Worm (Caenorhabditis elegans) whole organism, late embryonic: Measurements from ENCODE around the gene sdz-1.

Source experiments
- K02D7.2 ChIP-seq: sonication (generic microtip); optimal IDR thresholded peaks from 2 replicates; lab custom pipeline; 2017; ENCODE audit warnings: mild to moderate bottlenecking, missing genetic modification characterization, missing compliant biosample characterization
- K09A11.1 ChIP-seq: sonication (generic microtip); optimal IDR thresholded peaks from 2 replicates; lab custom pipeline; 2017; ENCODE audit warnings: antibody characterized with exemption, mild to moderate bottlenecking, missing genetic modification characterization, missing compliant biosample characterization; ENCODE audit not compliant: insufficient read depth
- T23F11.4 ChIP-seq: fragments of 200-800 bp; sonication (Bioruptor generic); optimal IDR thresholded peaks from 2 replicates; lab custom pipeline; 2018; ENCODE audit warnings: mild to moderate bottlenecking, missing genetic modification characterization, missing compliant biosample characterization
- ceh-14 ChIP-seq: sonication (generic microtip); optimal IDR thresholded peaks from 2 replicates; lab custom pipeline; 2016; ENCODE audit warnings: missing genotype, missing genetic modification characterization, missing compliant biosample characterization
- ceh-2 ChIP-seq: sonication (generic microtip); optimal IDR thresholded peaks from 2 replicates; lab custom pipeline; 2016; ENCODE audit warnings: missing genotype, missing genetic modification characterization, missing compliant biosample characterization
- ceh-22 ChIP-seq: sonication (generic microtip); optimal IDR thresholded peaks from 2 replicates; lab custom pipeline; 2017; ENCODE audit warnings: missing biosample characterization, missing genetic modification characterization
- ceh-24 ChIP-seq: sonication (generic microtip); optimal IDR thresholded peaks from 2 replicates; lab custom pipeline; 2016; ENCODE audit warnings: mild to moderate bottlenecking, missing genetic modification characterization, missing compliant biosample characterization
- ceh-30 ChIP-seq: fragments of 150-350 bp; optimal IDR thresholded peaks from 2 replicates; lab custom pipeline; 2014; ENCODE audit warnings: missing biosample characterization, missing genetic modification characterization
- ceh-31 ChIP-seq: sonication (generic microtip); optimal IDR thresholded peaks from 2 replicates; lab custom pipeline; 2016; ENCODE audit warnings: missing genetic modification characterization, missing compliant biosample characterization
- ceh-34 ChIP-seq: sonication (generic microtip); optimal IDR thresholded peaks from 2 replicates; lab custom pipeline; 2016; ENCODE audit warnings: mild to moderate bottlenecking, missing genetic modification characterization, missing compliant biosample characterization
- ceh-45 ChIP-seq: fragments of 200-800 bp; sonication (Bioruptor generic); IDR thresholded peaks from 2 replicates; pipeline ENCODE4 v1.3.6; 2022; ENCODE audit warnings: missing genetic modification reagents, missing genetic modification characterization, missing compliant biosample characterization
- ceh-48 ChIP-seq: sonication (generic microtip); optimal IDR thresholded peaks from 2 replicates; lab custom pipeline; 2016; ENCODE audit warnings: missing genetic modification characterization, inconsistent platforms, missing compliant biosample characterization
- ceh-6 ChIP-seq: fragments of 200-800 bp; sonication (Bioruptor generic); optimal IDR thresholded peaks from 2 replicates; lab custom pipeline; 2018; ENCODE audit warnings: mild to moderate bottlenecking, missing genetic modification characterization, missing compliant biosample characterization
- dve-1 ChIP-seq: sonication (generic microtip); optimal IDR thresholded peaks from 2 replicates; lab custom pipeline; 2017; ENCODE audit warnings: antibody characterized with exemption, mild to moderate bottlenecking, missing genetic modification characterization, missing compliant biosample characterization
- elt-2 ChIP-seq: sonication (generic microtip); optimal IDR thresholded peaks from 2 replicates; lab custom pipeline; 2016; ENCODE audit warnings: missing genetic modification reagents, missing genetic modification characterization, missing compliant biosample characterization
- eyg-1 ChIP-seq: sonication (generic microtip); optimal IDR thresholded peaks from 2 replicates; lab custom pipeline; 2016; ENCODE audit warnings: missing genotype, missing genetic modification characterization, missing compliant biosample characterization
- fax-1 ChIP-seq: sonication (generic microtip); optimal IDR thresholded peaks from 2 replicates; lab custom pipeline; 2016; ENCODE audit warnings: missing genotype, missing genetic modification characterization, missing compliant biosample characterization
- fkh-10 ChIP-seq: fragments of 150-350 bp; optimal IDR thresholded peaks from 2 replicates; lab custom pipeline; 2014; ENCODE audit warnings: missing biosample characterization, missing genetic modification reagents, missing genetic modification characterization
- gmeb-2 ChIP-seq: sonication (generic microtip); optimal IDR thresholded peaks from 2 replicates; lab custom pipeline; 2016; ENCODE audit warnings: missing genetic modification characterization, inconsistent platforms, missing compliant biosample characterization
- lim-6 ChIP-seq: sonication (generic microtip); optimal IDR thresholded peaks from 2 replicates; lab custom pipeline; 2016; ENCODE audit warnings: missing genetic modification characterization, missing compliant biosample characterization
- lin-11 ChIP-seq: fragments of 200-800 bp; sonication (Bioruptor generic); optimal IDR thresholded peaks from 2 replicates; lab custom pipeline; 2018; ENCODE audit warnings: mild to moderate bottlenecking, missing genetic modification characterization, missing compliant biosample characterization
- madf-2 ChIP-seq: sonication (generic microtip); optimal IDR thresholded peaks from 2 replicates; lab custom pipeline; 2017; ENCODE audit warnings: missing genetic modification characterization, missing compliant biosample characterization
- nfya-1 ChIP-seq: sonication (generic microtip); optimal IDR thresholded peaks from 2 replicates; lab custom pipeline; 2017; ENCODE audit warnings: missing genetic modification characterization, mild to moderate bottlenecking, missing compliant biosample characterization, antibody characterized with exemption, moderate library complexity
- odd-2 ChIP-seq: sonication (generic microtip); optimal IDR thresholded peaks from 2 replicates; lab custom pipeline; 2017; ENCODE audit warnings: antibody characterized with exemption, mild to moderate bottlenecking, missing genetic modification characterization, missing compliant biosample characterization
- pat-9 ChIP-seq: fragments of 200-800 bp; sonication (Bioruptor generic); optimal IDR thresholded peaks from 2 replicates; lab custom pipeline; 2018; ENCODE audit warnings: mild to moderate bottlenecking, missing genetic modification characterization, moderate library complexity, missing compliant biosample characterization
- pax-1 ChIP-seq: fragments of 150-350 bp; optimal IDR thresholded peaks from 2 replicates; lab custom pipeline; 2014; ENCODE audit warnings: missing biosample characterization, missing genetic modification characterization
- pqm-1 ChIP-seq: sonication (generic microtip); optimal IDR thresholded peaks from 2 replicates; lab custom pipeline; 2016; ENCODE audit warnings: missing genetic modification characterization, missing compliant biosample characterization
- pros-1 ChIP-seq: fragments of 150-350 bp; optimal IDR thresholded peaks from 2 replicates; lab custom pipeline; 2014; ENCODE audit warnings: missing biosample characterization, missing genetic modification reagents, missing genetic modification characterization
- ref-2 ChIP-seq: sonication (generic microtip); optimal IDR thresholded peaks from 2 replicates; lab custom pipeline; 2016; ENCODE audit warnings: missing genetic modification characterization, missing compliant biosample characterization
- sdc-2 ChIP-seq: sonication (generic microtip); optimal IDR thresholded peaks from 2 replicates; lab custom pipeline; 2016; ENCODE audit warnings: missing genotype, missing genetic modification characterization, missing compliant biosample characterization
- syd-9 ChIP-seq: sonication (generic microtip); optimal IDR thresholded peaks from 2 replicates; lab custom pipeline; 2016; ENCODE audit warnings: mild to moderate bottlenecking, missing genetic modification characterization, moderate library complexity, missing compliant biosample characterization
- tbx-7 ChIP-seq: sonication (generic microtip); optimal IDR thresholded peaks from 2 replicates; lab custom pipeline; 2016; ENCODE audit warnings: missing genotype, missing genetic modification characterization, missing compliant biosample characterization
- ttx-3 ChIP-seq: sonication (generic microtip); optimal IDR thresholded peaks from 2 replicates; lab custom pipeline; 2016; ENCODE audit warnings: missing genetic modification reagents, missing genetic modification characterization, missing compliant biosample characterization
- unc-42 ChIP-seq: sonication (generic microtip); optimal IDR thresholded peaks from 2 replicates; lab custom pipeline; 2016; ENCODE audit warnings: missing genotype, missing genetic modification characterization, missing compliant biosample characterization
- zip-5 ChIP-seq: sonication (generic microtip); optimal IDR thresholded peaks from 2 replicates; lab custom pipeline; 2016; ENCODE audit warnings: missing genetic modification characterization, missing compliant biosample characterization

Gene sdz-1

DNA sequence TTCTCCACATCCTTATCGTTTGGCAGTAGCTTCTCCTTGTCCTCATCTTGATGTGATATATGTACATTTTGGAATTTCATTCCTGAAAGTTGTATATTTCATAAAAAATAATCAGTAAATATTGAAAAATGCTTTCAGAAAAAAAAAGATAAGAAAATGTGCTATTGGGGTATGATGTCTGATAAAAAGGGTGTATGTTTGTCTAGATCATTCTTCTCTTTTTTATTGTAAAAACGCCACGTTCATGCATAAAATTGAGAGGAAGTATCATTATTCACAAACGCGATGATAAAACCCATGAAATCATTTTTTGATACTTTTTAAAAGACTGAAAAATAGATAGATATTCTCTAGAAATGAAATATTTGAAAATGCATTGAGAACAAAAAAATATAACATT lies 48.5 kb upstream of the sdz-1 start:
- TF ChIP-seq ceh-2, result no peak
- TF ChIP-seq elt-2 (tag; lab: Kevin White, UChicago), result peak; percentile 75

DNA sequence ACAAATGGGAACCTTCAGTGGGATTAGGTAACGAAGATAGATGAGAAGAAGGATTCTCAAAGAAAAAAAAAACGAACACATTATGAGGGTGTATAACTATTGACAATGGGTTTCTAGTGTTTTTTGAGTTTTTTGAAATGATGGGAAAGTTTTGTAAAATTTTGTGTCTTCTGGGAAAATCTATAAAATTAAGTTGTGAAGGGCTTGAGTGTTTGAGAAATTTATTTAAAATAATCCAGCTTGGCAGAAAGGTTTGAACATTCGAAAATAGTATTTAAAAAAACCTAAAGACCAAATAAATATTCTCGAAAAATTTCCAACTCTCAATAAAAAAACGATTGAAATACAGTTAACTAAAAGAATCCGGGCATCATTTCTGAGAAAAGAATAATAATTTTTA lies 45.1 kb upstream of the sdz-1 start:
- TF ChIP-seq sdc-2 (no peak), K02D7.2 (tag; lab: Kevin White, UChicago) (no peak), ceh-22 (tag; lab: Kevin White, UChicago) (no peak), lin-11 (tag; lab: Kevin White, UChicago) (no peak), eyg-1 (tag; lab: Kevin White, UChicago) (no peak), odd-2 (tag; lab: Kevin White, UChicago) (no peak), lim-6 (tag; lab: Kevin White, UChicago) (no peak)

DNA sequence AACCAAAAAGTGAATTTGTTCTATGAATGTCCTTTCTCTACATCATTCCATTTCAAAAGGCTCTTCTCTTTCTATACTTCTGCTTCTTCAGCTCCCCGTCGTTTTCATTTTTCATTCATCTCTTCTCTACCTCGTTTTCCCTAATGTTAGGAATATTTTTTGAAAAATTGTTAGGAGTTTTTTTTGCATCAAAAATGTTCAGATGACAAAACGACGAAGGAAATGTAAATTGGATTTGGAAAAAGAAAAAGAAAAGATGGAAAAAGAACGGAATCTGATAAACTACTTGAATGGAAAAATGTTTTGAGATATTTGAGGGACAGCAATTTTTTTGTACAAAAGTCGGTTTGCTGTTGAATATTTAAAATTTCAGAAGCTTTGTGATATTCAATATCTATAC lies 44.6 kb upstream of the sdz-1 start:
- TF ChIP-seq ref-2 (tag; lab: Kevin White, UChicago) (no peak), pros-1 (tag; lab: Kevin White, UChicago) (no peak), ceh-45 (GFP tag; lab: Robert Waterston, UW) (no peak), ceh-34 (tag; lab: Kevin White, UChicago) (no peak), pax-1 (tag; lab: Kevin White, UChicago) (no peak), ceh-6 (GFP tag; lab: Kevin White, UChicago) (no peak), ceh-48 (no peak), dve-1 (tag; lab: Kevin White, UChicago) (no peak), ceh-2 (no peak), ttx-3 (no peak), eyg-1 (tag; lab: Kevin White, UChicago) (no peak), fax-1 (no peak), K02D7.2 (tag; lab: Kevin White, UChicago) (no peak), ceh-30 (tag; lab: Kevin White, UChicago) (no peak), ceh-14 (tag; lab: Kevin White, UChicago) (no peak), ceh-31 (tag; lab: Kevin White, UChicago) (no peak), K09A11.1 (no peak), madf-2 (tag; lab: Kevin White, UChicago) (no peak)

DNA sequence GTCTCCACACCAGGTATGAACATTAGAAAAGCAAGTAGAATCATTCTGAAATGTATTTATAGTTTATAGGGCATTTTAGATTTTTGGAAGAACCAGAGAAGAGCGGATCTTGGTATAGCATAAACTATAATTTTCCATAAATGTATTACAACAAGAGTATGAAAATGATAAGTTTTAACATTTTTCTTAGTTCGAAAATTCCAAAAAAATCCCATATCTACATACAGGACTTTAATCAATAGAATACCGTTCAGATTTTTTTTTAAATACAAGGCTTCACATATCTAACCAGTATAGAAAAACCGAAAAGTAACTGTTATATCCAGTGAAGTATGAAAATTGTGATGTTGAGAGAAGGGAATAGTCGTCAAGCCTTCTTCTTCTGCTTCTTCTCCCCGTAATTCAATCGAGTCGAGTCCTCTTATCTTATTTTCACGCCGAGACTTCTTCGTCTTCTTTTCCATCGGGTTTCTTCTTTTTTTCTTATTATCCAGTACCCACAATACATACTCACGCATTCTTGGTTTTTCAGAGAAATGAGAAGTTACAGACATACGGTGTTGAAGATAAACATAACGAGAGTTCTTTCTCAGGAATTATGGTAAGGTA lies 43.8 kb upstream of the sdz-1 start, which contains the start of gene ZK370.6:
ZK370.6 (minus strand) TSS at position 51 of the 609 bp plus-strand sequence.
- peak; percentile 91 for TF ChIP-seq unc-42 (tag; lab: Kevin White, UChicago)
- no peak for TF ChIP-seq gmeb-2 (tag; lab: Kevin White, UChicago)
- TF ChIP-seq ceh-48, result no peak
- no peak for TF ChIP-seq tbx-7 (tag; lab: Kevin White, UChicago)
- no peak for TF ChIP-seq T23F11.4 (GFP tag; lab: Kevin White, UChicago)
- no peak for TF ChIP-seq ceh-22 (tag; lab: Kevin White, UChicago)

DNA sequence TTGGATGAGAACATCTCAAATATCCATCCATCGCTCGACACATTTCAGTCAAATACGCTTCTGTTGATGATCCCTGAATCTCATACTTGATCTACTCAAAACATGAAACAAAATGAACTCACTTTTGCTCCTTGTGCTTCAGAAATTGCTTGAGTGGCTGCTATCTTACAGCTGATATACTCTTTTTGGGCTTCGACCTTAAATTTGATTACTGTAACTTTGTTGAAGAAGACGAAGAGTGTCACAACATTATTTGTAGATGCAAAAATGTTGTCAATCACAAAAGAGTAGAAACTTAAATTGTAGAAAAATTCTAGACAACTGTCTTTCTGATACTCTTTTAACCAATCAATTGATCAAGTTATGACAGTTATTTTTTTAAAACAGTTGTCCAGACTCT lies 42.4 kb upstream of the sdz-1 start:
- TF ChIP-seq ceh-24 (tag; lab: Kevin White, UChicago) (no peak), ceh-45 (GFP tag; lab: Robert Waterston, UW) (no peak), pat-9 (tag; lab: Kevin White, UChicago) (no peak), nfya-1 (tag; lab: Kevin White, UChicago) (no peak), zip-5 (tag; lab: Kevin White, UChicago) (no peak), pqm-1 (tag; lab: Kevin White, UChicago) (no peak), syd-9 (tag; lab: Kevin White, UChicago) (no peak), fkh-10 (no peak)
- TF ChIP-seq, all 69 proteins: peak for 0
